Fruit fly (Drosophila melanogaster) whole organism, embryonic: ENCODE data around the gene CG14545.

Source experiments
- BEAF-32 ChIP-seq: fragments of 200-800 bp; sonication (Bioruptor generic); optimal IDR thresholded peaks from 3 replicates; lab custom pipeline; 2017; ENCODE audit warnings: missing biosample characterization, missing genetic modification characterization, mild to moderate bottlenecking, moderate library complexity, missing genetic modification reagents
- CG10147 ChIP-seq: fragments of 200-800 bp; sonication (Bioruptor generic); optimal IDR thresholded peaks from 2 replicates; lab custom pipeline; 2019; ENCODE audit warnings: missing biosample characterization, mild to moderate bottlenecking, missing genetic modification characterization, moderate library complexity
- CG11504 ChIP-seq: fragments of 200-800 bp; sonication (Bioruptor generic); optimal IDR thresholded peaks from 3 replicates; lab custom pipeline; 2019; ENCODE audit warnings: missing biosample characterization, mild to moderate bottlenecking, missing genetic modification characterization, moderate library complexity
- CG12659 ChIP-seq: fragments of 200-800 bp; sonication (Bioruptor generic); optimal IDR thresholded peaks from 3 replicates; lab custom pipeline; 2017; ENCODE audit warnings: mild to moderate bottlenecking, missing biosample characterization, missing genetic modification reagents, missing genetic modification characterization
- CG13287 ChIP-seq: fragments of 200-800 bp; sonication (Bioruptor generic); IDR thresholded peaks from 2 replicates; pipeline ENCODE4 v1.3.6; 2022; ENCODE audit warnings: missing biosample characterization, missing genetic modification characterization; ENCODE audit not compliant: partially characterized antibody
- CG15514 ChIP-seq: fragments of 200-800 bp; sonication (Bioruptor generic); optimal IDR thresholded peaks from 3 replicates; lab custom pipeline; 2017; ENCODE audit warnings: missing biosample characterization, missing genetic modification characterization, mild to moderate bottlenecking, moderate library complexity, missing genetic modification reagents
- CG15696 ChIP-seq: fragments of 200-800 bp; sonication (Bioruptor generic); optimal IDR thresholded peaks from 2 replicates; lab custom pipeline; 2019; ENCODE audit warnings: missing biosample characterization, mild to moderate bottlenecking, missing genetic modification characterization, moderate library complexity
- CG17186 ChIP-seq: fragments of 200-800 bp; sonication (Bioruptor generic); optimal IDR thresholded peaks from 3 replicates; lab custom pipeline; 2017; ENCODE audit warnings: missing biosample characterization, missing genetic modification reagents, missing genetic modification characterization
- CG2116 ChIP-seq: fragments of 200-800 bp; sonication (Bioruptor generic); optimal IDR thresholded peaks from 3 replicates; lab custom pipeline; 2018; ENCODE audit warnings: missing biosample characterization, mild to moderate bottlenecking, missing genetic modification characterization
- CG2120 ChIP-seq: fragments of 200-800 bp; sonication (Bioruptor generic); optimal IDR thresholded peaks from 3 replicates; lab custom pipeline; 2016; ENCODE audit warnings: missing biosample characterization, missing genetic modification characterization
- CG33213 ChIP-seq: fragments of 200-800 bp; sonication (Bioruptor generic); optimal IDR thresholded peaks from 3 replicates; lab custom pipeline; 2016; ENCODE audit warnings: missing biosample characterization, missing genetic modification characterization
- CG33557 ChIP-seq: fragments of 200-800 bp; sonication (Bioruptor generic); optimal IDR thresholded peaks from 2 replicates; lab custom pipeline; 2019; ENCODE audit warnings: missing biosample characterization, mild to moderate bottlenecking, missing genetic modification characterization, moderate library complexity
- CG4360 ChIP-seq: fragments of 200-800 bp; sonication (Bioruptor generic); IDR thresholded peaks from 2 replicates; pipeline ENCODE4 v1.3.6; 2022; ENCODE audit warnings: missing biosample characterization, missing genetic modification characterization
- CG4730 ChIP-seq: fragments of 200-800 bp; sonication (Bioruptor generic); IDR thresholded peaks from 2 replicates; pipeline ENCODE4 v1.3.6; 2022; ENCODE audit warnings: missing biosample characterization, missing genetic modification characterization
- CG9215 ChIP-seq: fragments of 200-800 bp; sonication (Bioruptor generic); IDR thresholded peaks from 2 replicates; pipeline ENCODE4 v1.3.6; 2022; ENCODE audit warnings: missing biosample characterization, missing genetic modification characterization
- CG9797 ChIP-seq: fragments of 200-800 bp; sonication (Bioruptor generic); optimal IDR thresholded peaks from 3 replicates; lab custom pipeline; 2018; ENCODE audit warnings: missing biosample characterization, mild to moderate bottlenecking, missing genetic modification characterization
- CHES-1-like ChIP-seq: fragments of 200-800 bp; sonication (Bioruptor generic); optimal IDR thresholded peaks from 2 replicates; lab custom pipeline; 2016; ENCODE audit warnings: missing biosample characterization, missing genetic modification characterization
- CTCF ChIP-seq: fragments of 200-800 bp; sonication (Bioruptor generic); optimal IDR thresholded peaks from 2 replicates; lab custom pipeline; 2017; ENCODE audit warnings: missing biosample characterization, mild to moderate bottlenecking, missing genetic modification characterization, moderate library complexity
- Dek ChIP-seq: fragments of 200-800 bp; sonication (Bioruptor generic); optimal IDR thresholded peaks from 3 replicates; lab custom pipeline; 2019; ENCODE audit warnings: missing biosample characterization, mild to moderate bottlenecking, missing genetic modification characterization, moderate library complexity
- E2f2 ChIP-seq: fragments of 200-800 bp; sonication (Bioruptor generic); IDR thresholded peaks from 2 replicates; pipeline ENCODE4 v1.3.6; 2022; ENCODE audit warnings: missing biosample characterization, missing genetic modification characterization
- Eip74EF ChIP-seq, 2 experiments: fragments of 200-800 bp in 1 of 2; fragments of >200 bp in 1 of 2; sonication (Bioruptor generic) in 1 of 2; optimal IDR thresholded peaks; 2 replicates each; lab custom pipeline; 2017 to 2019; ENCODE audit warnings: missing biosample characterization in 2 of 2, missing genetic modification characterization in 2 of 2, mild to moderate bottlenecking in 1 of 2, moderate library complexity in 1 of 2
- Elba2 ChIP-seq: fragments of 200-800 bp; sonication (Bioruptor generic); optimal IDR thresholded peaks from 3 replicates; lab custom pipeline; 2016; ENCODE audit warnings: missing biosample characterization, missing genetic modification characterization
- Ets97D ChIP-seq: fragments of 200-800 bp; sonication (Bioruptor generic); optimal IDR thresholded peaks from 3 replicates; lab custom pipeline; 2016; ENCODE audit warnings: missing biosample characterization, missing genetic modification characterization
- Lhr ChIP-seq: fragments of 200-800 bp; sonication (Bioruptor generic); optimal IDR thresholded peaks from 3 replicates; lab custom pipeline; 2017; ENCODE audit warnings: mild to moderate bottlenecking, missing biosample characterization, missing genetic modification reagents, missing genetic modification characterization
- Lim3 ChIP-seq: fragments of 200-800 bp; sonication (Bioruptor generic); IDR thresholded peaks from 2 replicates; pipeline ENCODE4 v1.3.6; 2022; ENCODE audit warnings: missing biosample characterization, missing genetic modification characterization
- MBD-R2 ChIP-seq: fragments of 200-800 bp; sonication (Bioruptor generic); IDR thresholded peaks from 2 replicates; pipeline ENCODE4 v1.3.6; 2022; ENCODE audit warnings: missing biosample characterization, missing genetic modification characterization
- Med ChIP-seq: fragments of 200-800 bp; sonication (Bioruptor generic); peaks from one replicate; lab custom pipeline; 2016; ENCODE audit warnings: missing biosample characterization, missing genetic modification characterization, mild to moderate bottlenecking, inconsistent platforms, moderate library complexity
- Myb ChIP-seq: fragments of 200-800 bp; sonication (Bioruptor generic); optimal IDR thresholded peaks from 2 replicates; lab custom pipeline; 2016; ENCODE audit warnings: missing biosample characterization, missing genetic modification characterization
- Rx ChIP-seq: fragments of 200-800 bp; sonication (Bioruptor generic); IDR thresholded peaks from 2 replicates; pipeline ENCODE4 v1.3.6; 2022; ENCODE audit warnings: missing biosample characterization, missing genetic modification characterization
- Sin3A ChIP-seq: fragments of >200 bp; optimal IDR thresholded peaks from 2 replicates; lab custom pipeline; 2018
- Sry-δ ChIP-seq: fragments of 200-800 bp; sonication (Bioruptor generic); optimal IDR thresholded peaks from 2 replicates; lab custom pipeline; 2016; ENCODE audit warnings: missing biosample characterization, missing genetic modification characterization
- Stat92E ChIP-seq, 3 experiments: fragments of >200 bp in 2 of 3; fragments of 200-800 bp in 1 of 3; sonication (Bioruptor generic) in 1 of 3; optimal IDR thresholded peaks; 2 replicates each; lab custom pipeline; 2017 to 2019; ENCODE audit warnings: missing biosample characterization in 3 of 3, missing genetic modification characterization in 3 of 3, mild to moderate bottlenecking in 1 of 3, moderate library complexity in 1 of 3
- YL-1 ChIP-seq: fragments of 200-800 bp; sonication (Bioruptor generic); optimal IDR thresholded peaks from 3 replicates; lab custom pipeline; 2017; ENCODE audit warnings: missing biosample characterization, mild to moderate bottlenecking, missing genetic modification characterization
- ci ChIP-seq: fragments of 200-800 bp; sonication (Bioruptor generic); IDR thresholded peaks from 3 replicates; pipeline ENCODE4 v1.3.6; 2022; ENCODE audit warnings: missing biosample characterization, missing genetic modification characterization
- ems ChIP-seq: fragments of 200-800 bp; sonication (Bioruptor generic); optimal IDR thresholded peaks from 3 replicates; lab custom pipeline; 2016; ENCODE audit warnings: missing biosample characterization, missing genetic modification characterization
- gem ChIP-seq: fragments of 200-800 bp; sonication (Bioruptor generic); optimal IDR thresholded peaks from 2 replicates; lab custom pipeline; 2019; ENCODE audit warnings: missing biosample characterization, mild to moderate bottlenecking, missing genetic modification characterization, moderate library complexity
- gfzf ChIP-seq: fragments of 200-800 bp; sonication (Bioruptor generic); optimal IDR thresholded peaks from 2 replicates; lab custom pipeline; 2016; ENCODE audit warnings: missing biosample characterization, mild to moderate bottlenecking, missing genetic modification characterization, moderate library complexity
- grau ChIP-seq: fragments of 200-800 bp; optimal IDR thresholded peaks from 3 replicates; lab custom pipeline; 2019; ENCODE audit warnings: missing biosample characterization, mild to moderate bottlenecking, missing genetic modification characterization, moderate library complexity
- hkb ChIP-seq, 2 experiments: fragments of 200-800 bp in 1 of 2; fragments of >200 bp in 1 of 2; sonication (Bioruptor generic) in 1 of 2; IDR thresholded peaks in 1 of 2; optimal IDR thresholded peaks in 1 of 2; 2 replicates each; pipeline versions ENCODE4 v1.3.6 to Lab custom; 2017 to 2022; ENCODE audit warnings: missing biosample characterization in 1 of 2, missing genetic modification characterization in 1 of 2
- inv ChIP-seq: fragments of 200-800 bp; sonication (Bioruptor generic); IDR thresholded peaks from 2 replicates; pipeline ENCODE4 v1.3.6; 2022; ENCODE audit warnings: missing biosample characterization, missing genetic modification characterization; ENCODE audit not compliant: partially characterized antibody
- lilli ChIP-seq: fragments of 200-800 bp; sonication (Bioruptor generic); optimal IDR thresholded peaks from 3 replicates; lab custom pipeline; 2016; ENCODE audit warnings: missing biosample characterization, missing genetic modification characterization
- nmo ChIP-seq: fragments of 200-800 bp; sonication (Bioruptor generic); optimal IDR thresholded peaks from 2 replicates; lab custom pipeline; 2018; ENCODE audit warnings: missing biosample characterization, mild to moderate bottlenecking, missing genetic modification characterization, moderate library complexity
- phol ChIP-seq: fragments of 200-800 bp; sonication (Bioruptor generic); optimal IDR thresholded peaks from 3 replicates; lab custom pipeline; 2018; ENCODE audit warnings: missing biosample characterization, mild to moderate bottlenecking, missing genetic modification characterization, moderate library complexity
- prd ChIP-seq, 3 experiments: fragments of >200 bp in 2 of 3; fragments of 200-800 bp in 1 of 3; sonication (Bioruptor generic) in 1 of 3; optimal IDR thresholded peaks in 2 of 3; IDR thresholded peaks in 1 of 3; 2 replicates in 2 of 3; 3 replicates in 1 of 3; pipeline versions ENCODE4 v1.3.6 to Lab custom; 2017 to 2022; ENCODE audit warnings: missing biosample characterization in 1 of 3, missing genetic modification characterization in 1 of 3
- pzg ChIP-seq: fragments of 200-800 bp; sonication (Bioruptor generic); optimal IDR thresholded peaks from 3 replicates; lab custom pipeline; 2018; ENCODE audit warnings: missing biosample characterization, mild to moderate bottlenecking, missing genetic modification characterization, moderate library complexity
- tio ChIP-seq: fragments of 200-800 bp; sonication (Bioruptor generic); optimal IDR thresholded peaks from 2 replicates; lab custom pipeline; 2017; ENCODE audit warnings: missing biosample characterization, missing genetic modification characterization, inconsistent platforms
- trem ChIP-seq: fragments of 200-800 bp; optimal IDR thresholded peaks from 3 replicates; lab custom pipeline; 2019; ENCODE audit warnings: missing biosample characterization, mild to moderate bottlenecking, missing genetic modification characterization, moderate library complexity
- trh ChIP-seq: fragments of 200-800 bp; sonication (Bioruptor generic); optimal IDR thresholded peaks from 2 replicates; lab custom pipeline; 2016; ENCODE audit warnings: missing biosample characterization, missing genetic modification characterization
- zfh1 ChIP-seq: fragments of 200-800 bp; sonication (Bioruptor generic); IDR thresholded peaks from 3 replicates; pipeline ENCODE4 v1.3.6; 2022; ENCODE audit warnings: missing biosample characterization, missing genetic modification characterization

The CG14545 gene

DNA sequence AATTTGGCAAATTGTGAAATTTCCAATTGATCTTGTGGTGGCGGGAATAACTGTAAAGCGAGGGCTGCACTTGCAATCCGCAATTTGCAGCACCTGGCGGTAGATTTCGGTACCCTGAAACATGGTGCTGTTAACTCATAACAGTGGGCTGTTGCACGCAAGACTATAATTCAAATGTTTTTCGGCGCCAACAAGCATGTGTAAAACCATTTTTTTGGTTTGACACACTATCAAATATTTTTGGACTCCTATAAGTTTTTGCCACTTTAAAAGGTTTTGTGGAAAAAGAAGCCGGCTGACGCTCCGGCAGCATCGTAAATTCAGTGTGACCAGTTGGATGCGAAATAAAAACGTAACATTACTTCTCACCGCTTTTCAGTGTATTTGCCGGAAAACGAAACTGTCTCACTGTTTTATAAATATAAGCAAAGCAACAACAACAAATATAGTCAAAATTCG is at the start of gene CG14545, which contains the start of gene CG5886:
Gene CG14545 (minus strand): TSS at position 68 of the 459 bp plus-strand sequence.
Gene CG5886 (plus strand): TSS at position 409 of the 459 bp plus-strand sequence.
- peak; percentile 36 for TF ChIP-seq CG33213 (GFP tag; lab: Kevin White, UChicago)
- TF ChIP-seq Eip74EF (GFP tag; optimal IDR thresholded peaks at IDR 0.05; lab: Kevin White, UChicago), result no peak
- no peak for TF ChIP-seq CG4730 (GFP tag; lab: Robert Waterston, UW)
- TF ChIP-seq E2f2 (GFP tag; lab: Robert Waterston, UW), result peak; percentile 87
- TF ChIP-seq gem (tag; lab: Kevin White, UChicago), result peak; percentile 5
- TF ChIP-seq pzg, result peak; percentile 75
- peak; percentile 59 for TF ChIP-seq Ets97D (GFP tag; lab: Kevin White, UChicago)
- peak; percentile 31 for TF ChIP-seq CHES-1-like (GFP tag; lab: Kevin White, UChicago)
- TF ChIP-seq trem (tag; lab: Kevin White, UChicago), result peak; percentile 82
- TF ChIP-seq MBD-R2 (GFP tag; lab: Robert Waterston, UW), result peak; percentile 44; the same call in 1 of the 2 replicates
- TF ChIP-seq CG2120 (GFP tag; lab: Kevin White, UChicago), result peak; percentile 37
- peak; percentile 94 for TF ChIP-seq Sin3A
- peak; percentile 85 for TF ChIP-seq CG9797 (GFP tag; lab: Kevin White, UChicago)
- TF ChIP-seq Sry-δ, result peak; percentile 37
- peak; percentile 16 for TF ChIP-seq CG33557 (GFP tag; lab: Kevin White, UChicago)
- peak; percentile 100 for TF ChIP-seq CG17186 (GFP tag; lab: Kevin White, UChicago)
- TF ChIP-seq Myb (GFP tag; lab: Kevin White, UChicago), result peak; percentile 53
- 0 out of 3 replicates have a peak, but pooled peaks have one; percentile 45 for TF ChIP-seq ci (GFP tag; lab: Robert Waterston, UW)
- peak; percentile 33 for TF ChIP-seq CG15514 (GFP tag; lab: Kevin White, UChicago)
- no peak for TF ChIP-seq tio (GFP tag; lab: Kevin White, UChicago)
- TF ChIP-seq hkb (optimal IDR thresholded peaks at IDR 0.05; lab: Kevin White, UChicago), result peak; percentile 93
- TF ChIP-seq hkb (GFP tag; IDR thresholded peaks at IDR 0.05; lab: Robert Waterston, UW), result no peak
- TF ChIP-seq gfzf (GFP tag; lab: Kevin White, UChicago), result peak; percentile 91
- TF ChIP-seq Dek, result no peak
- TF ChIP-seq CG12659 (GFP tag; lab: Kevin White, UChicago), result peak; percentile 39
- TF ChIP-seq Lhr (GFP tag; lab: Kevin White, UChicago), result peak; percentile 74
- no peak for TF ChIP-seq prd (optimal IDR thresholded peaks at IDR 0.05; lab: Kevin White, UChicago)
- TF ChIP-seq prd (GFP tag; IDR thresholded peaks at IDR 0.05; lab: Robert Waterston, UW), result 0 out of 3 replicates have a peak, but pooled peaks have one; percentile 5
- TF ChIP-seq trh (GFP tag; lab: Kevin White, UChicago), result no peak
- no peak for TF ChIP-seq ems (GFP tag; lab: Kevin White, UChicago)
- no peak for TF ChIP-seq inv (GFP tag; lab: Robert Waterston, UW)
- peak; percentile 84 for TF ChIP-seq CG4360 (GFP tag; lab: Robert Waterston, UW)
- TF ChIP-seq Med (GFP tag; lab: Kevin White, UChicago), result peak; percentile 63
- TF ChIP-seq CG2116 (GFP tag; lab: Kevin White, UChicago), result peak; percentile 37
- TF ChIP-seq CG15696 (tag; lab: Kevin White, UChicago), result no peak
- 0 out of 2 replicates have a peak, but pooled peaks have one; percentile 47 for TF ChIP-seq CG13287 (GFP tag; lab: Robert Waterston, UW)
- TF ChIP-seq grau (tag; lab: Kevin White, UChicago), result no peak
- TF ChIP-seq phol (tag; lab: Kevin White, UChicago), result peak; percentile 35
- TF ChIP-seq CG10147 (GFP tag; lab: Kevin White, UChicago), result no peak
- no peak for TF ChIP-seq CG9215 (GFP tag; lab: Robert Waterston, UW)
- TF ChIP-seq Rx (GFP tag; lab: Robert Waterston, UW), result peak; percentile 26; the same call in 1 of the 2 replicates
- no peak for TF ChIP-seq Stat92E (GFP tag; optimal IDR thresholded peaks at IDR 0.05; lab: Kevin White, UChicago)
- no peak for TF ChIP-seq Lim3 (GFP tag; lab: Robert Waterston, UW)
- TF ChIP-seq lilli (GFP tag; lab: Kevin White, UChicago), result peak; percentile 15
- TF ChIP-seq CG11504 (tag; lab: Kevin White, UChicago), result peak; percentile 10
- peak; percentile 94 for TF ChIP-seq Elba2 (GFP tag; lab: Kevin White, UChicago)
- TF ChIP-seq YL-1 (GFP tag; lab: Kevin White, UChicago), result peak; percentile 19
- TF ChIP-seq CTCF (GFP tag; lab: Kevin White, UChicago), result peak; percentile 93
- TF ChIP-seq zfh1, result 0 out of 3 replicates have a peak, but pooled peaks have one; percentile 23
- TF ChIP-seq nmo (GFP tag; lab: Kevin White, UChicago), result peak; percentile 63
- TF ChIP-seq BEAF-32, result peak; percentile 34
